Worm (Caenorhabditis elegans) whole organism, L4 larva: Measurements from ENCODE around the gene syf-3.

Experiments
- D1046.2 ChIP-seq: fragments of 200-800 bp; sonication (Bioruptor generic); IDR thresholded peaks from 2 replicates; pipeline ENCODE4 v1.3.6; 2022; ENCODE audit warnings: missing genetic modification characterization, missing compliant biosample characterization
- gei-8 ChIP-seq: fragments of 200-800 bp; sonication (Bioruptor generic); optimal IDR thresholded peaks from 2 replicates; lab custom pipeline; 2018; ENCODE audit warnings: mild to moderate bottlenecking, missing genetic modification characterization, missing compliant biosample characterization
- nhr-76 ChIP-seq: fragments of 150-350 bp; optimal IDR thresholded peaks from 2 replicates; lab custom pipeline; 2014; ENCODE audit warnings: missing biosample characterization, missing genetic modification characterization
- pha-4 ChIP-seq, 2 experiments: fragments of 150-350 bp in 1 of 2; fragments of 200-800 bp in 1 of 2; sonication (Bioruptor generic) in 1 of 2; IDR thresholded peaks in 1 of 2; optimal IDR thresholded peaks in 1 of 2; 2 replicates each; pipeline versions ENCODE4 v1.3.6 to Lab custom; 2014 to 2022; ENCODE audit warnings: missing genetic modification characterization in 2 of 2, missing genetic modification reagents in 2 of 2, missing biosample characterization in 1 of 2, missing compliant biosample characterization in 1 of 2
- unc-39 ChIP-seq: sonication (generic microtip); optimal IDR thresholded peaks from 2 replicates; lab custom pipeline; 2017; ENCODE audit warnings: missing biosample characterization, missing genetic modification characterization

- TF ChIP-seq unc-39 (tag; lab: Kevin White, UChicago) (no peak), pha-4 (GFP tag; IDR thresholded peaks at IDR 0.05; lab: Robert Waterston, UW) (no peak), pha-4 (tag; optimal IDR thresholded peaks at IDR 0.05; lab: Kevin White, UChicago) (no peak), gei-8 (GFP tag; lab: Kevin White, UChicago) (no peak), D1046.2 (GFP tag; lab: Robert Waterston, UW) (no peak), nhr-76 (tag; lab: Kevin White, UChicago) (no peak)
Measured at ce11 chrV:5953086-5953485, 13.3 kb downstream of the syf-3 start.
